Fruit fly (Drosophila melanogaster) whole organism, embryonic: ENCODE measurements around the gene CG33703.

Experiments used
- Adf1 ChIP-seq: fragments of 200-800 bp; sonication (Bioruptor generic); IDR thresholded peaks from 2 replicates; pipeline ENCODE4 v1.3.6; 2022; ENCODE audit warnings: missing biosample characterization, missing genetic modification characterization
- BEAF-32 ChIP-seq: fragments of 200-800 bp; sonication (Bioruptor generic); optimal IDR thresholded peaks from 3 replicates; lab custom pipeline; 2017; ENCODE audit warnings: missing biosample characterization, missing genetic modification characterization, mild to moderate bottlenecking, moderate library complexity, missing genetic modification reagents
- BtbVII ChIP-seq: fragments of 200-800 bp; sonication (Bioruptor generic); optimal IDR thresholded peaks from 3 replicates; lab custom pipeline; 2017; ENCODE audit warnings: missing biosample characterization, mild to moderate bottlenecking, missing genetic modification characterization
- CG10147 ChIP-seq: fragments of 200-800 bp; sonication (Bioruptor generic); optimal IDR thresholded peaks from 2 replicates; lab custom pipeline; 2019; ENCODE audit warnings: missing biosample characterization, mild to moderate bottlenecking, missing genetic modification characterization, moderate library complexity
- CG10462 ChIP-seq: fragments of 200-800 bp; sonication (Bioruptor generic); optimal IDR thresholded peaks from 2 replicates; lab custom pipeline; 2016; ENCODE audit warnings: missing biosample characterization, missing genetic modification characterization
- CG10979 ChIP-seq: fragments of 200-800 bp; sonication (Bioruptor generic); optimal IDR thresholded peaks from 2 replicates; lab custom pipeline; 2018; ENCODE audit warnings: missing biosample characterization, mild to moderate bottlenecking, missing genetic modification characterization, moderate library complexity
- CG11456 ChIP-seq: fragments of 200-800 bp; sonication (Bioruptor generic); IDR thresholded peaks from 3 replicates; pipeline ENCODE4 v1.3.6; 2022; ENCODE audit warnings: missing biosample characterization, missing genetic modification characterization
- CG1233 ChIP-seq: fragments of 200-800 bp; sonication (Bioruptor generic); optimal IDR thresholded peaks from 4 replicates; lab custom pipeline; 2018; ENCODE audit warnings: missing biosample characterization, mild to moderate bottlenecking, missing genetic modification characterization
- CG12942 ChIP-seq: fragments of 200-800 bp; sonication (Bioruptor generic); optimal IDR thresholded peaks from 3 replicates; lab custom pipeline; 2016; ENCODE audit warnings: missing biosample characterization, missing genetic modification characterization
- CG13624 ChIP-seq: fragments of 200-800 bp; sonication (Bioruptor generic); optimal IDR thresholded peaks from 2 replicates; lab custom pipeline; 2016; ENCODE audit warnings: missing biosample characterization, missing genetic modification characterization
- CG14014 ChIP-seq: fragments of 200-800 bp; sonication (Bioruptor generic); IDR thresholded peaks from 2 replicates; pipeline ENCODE4 v1.3.6; 2022; ENCODE audit warnings: missing biosample characterization, missing genetic modification characterization
- CG17829 ChIP-seq: fragments of 200-800 bp; optimal IDR thresholded peaks from 2 replicates; lab custom pipeline; 2019; ENCODE audit warnings: missing biosample characterization, mild to moderate bottlenecking, missing genetic modification characterization, moderate library complexity
- CG18599 ChIP-seq: fragments of 200-800 bp; sonication (Bioruptor generic); optimal IDR thresholded peaks from 3 replicates; lab custom pipeline; 2017; ENCODE audit warnings: missing biosample characterization, missing genetic modification characterization, mild to moderate bottlenecking, moderate library complexity, missing genetic modification reagents
- CG18764 ChIP-seq: fragments of 200-800 bp; sonication (Bioruptor generic); optimal IDR thresholded peaks from 3 replicates; lab custom pipeline; 2016; ENCODE audit warnings: missing biosample characterization, missing genetic modification characterization
- CG3281 ChIP-seq: fragments of 200-800 bp; sonication (Bioruptor generic); optimal IDR thresholded peaks from 3 replicates; lab custom pipeline; 2017; ENCODE audit warnings: missing biosample characterization, mild to moderate bottlenecking, missing genetic modification characterization
- CG34422 ChIP-seq: fragments of 200-800 bp; sonication (Bioruptor generic); IDR thresholded peaks from 3 replicates; pipeline ENCODE4 v1.3.6; 2022; ENCODE audit warnings: missing biosample characterization, missing genetic modification characterization
- CG4854 ChIP-seq: fragments of 200-800 bp; sonication (Bioruptor generic); optimal IDR thresholded peaks from 2 replicates; lab custom pipeline; 2016; ENCODE audit warnings: missing biosample characterization, missing genetic modification characterization, inconsistent platforms
- CG6854 ChIP-seq: fragments of 200-800 bp; sonication (Bioruptor generic); optimal IDR thresholded peaks from 3 replicates; lab custom pipeline; 2017; ENCODE audit warnings: missing biosample characterization, mild to moderate bottlenecking, missing genetic modification characterization
- CG7839 ChIP-seq: fragments of 200-800 bp; sonication (Bioruptor generic); optimal IDR thresholded peaks from 3 replicates; lab custom pipeline; 2018; ENCODE audit warnings: missing biosample characterization, mild to moderate bottlenecking, missing genetic modification characterization, moderate library complexity
- Deaf1 ChIP-seq: fragments of 200-800 bp; optimal IDR thresholded peaks from 3 replicates; lab custom pipeline; 2019; ENCODE audit warnings: missing biosample characterization, mild to moderate bottlenecking, missing genetic modification characterization, moderate library complexity
- Fer3 ChIP-seq: fragments of 200-800 bp; sonication (Bioruptor generic); optimal IDR thresholded peaks from 2 replicates; lab custom pipeline; 2018; ENCODE audit warnings: missing biosample characterization, mild to moderate bottlenecking, missing genetic modification characterization, moderate library complexity
- HLH3B ChIP-seq: fragments of 200-800 bp; sonication (Bioruptor generic); IDR thresholded peaks from 2 replicates; pipeline ENCODE4 v1.3.6; 2022; ENCODE audit warnings: missing biosample characterization, missing genetic modification characterization
- Hr39 ChIP-seq: fragments of >200 bp; optimal IDR thresholded peaks from 2 replicates; lab custom pipeline; 2017
- Optix ChIP-seq: fragments of 200-800 bp; sonication (Bioruptor generic); IDR thresholded peaks from 3 replicates; pipeline ENCODE4 v1.3.6; 2022; ENCODE audit warnings: missing biosample characterization, missing genetic modification characterization
- Pdp1 ChIP-seq, 2 experiments: fragments of 200-800 bp; sonication (Bioruptor generic); optimal IDR thresholded peaks; 3 replicates each; lab custom pipeline; 2016; ENCODE audit warnings: missing biosample characterization in 2 of 2, missing genetic modification characterization in 2 of 2, mild to moderate bottlenecking in 1 of 2, moderate library complexity in 1 of 2
- Trl ChIP-seq, 3 experiments: fragments of >200 bp in 2 of 3; fragments of 200-800 bp in 1 of 3; sonication (Bioruptor generic) in 1 of 3; optimal IDR thresholded peaks; 2 replicates in 1 of 3; 3 replicates in 2 of 3; lab custom pipeline; 2016 to 2017; ENCODE audit warnings: missing biosample characterization in 1 of 3, missing genetic modification characterization in 1 of 3
- Xrp1 ChIP-seq: fragments of 200-800 bp; sonication (Bioruptor generic); IDR thresholded peaks from 2 replicates; pipeline ENCODE4 v1.3.6; 2022; ENCODE audit warnings: missing biosample characterization, missing genetic modification characterization
- bab2 ChIP-seq: fragments of 200-800 bp; sonication (Bioruptor generic); optimal IDR thresholded peaks from 2 replicates; lab custom pipeline; 2016; ENCODE audit warnings: missing biosample characterization, missing genetic modification characterization
- caup ChIP-seq: fragments of 200-800 bp; sonication (Bioruptor generic); optimal IDR thresholded peaks from 3 replicates; lab custom pipeline; 2017; ENCODE audit warnings: missing biosample characterization, mild to moderate bottlenecking, missing genetic modification characterization, moderate library complexity; ENCODE audit not compliant: severe bottlenecking
- cwo ChIP-seq: fragments of 200-800 bp; sonication (Bioruptor generic); optimal IDR thresholded peaks from 3 replicates; lab custom pipeline; 2017; ENCODE audit warnings: missing biosample characterization, missing genetic modification characterization, mild to moderate bottlenecking, moderate library complexity, missing genetic modification reagents
- dpn ChIP-seq, 2 experiments: fragments of 200-800 bp; sonication (Bioruptor generic); optimal IDR thresholded peaks; 3 replicates each; lab custom pipeline; 2016; ENCODE audit warnings: missing biosample characterization in 2 of 2, missing genetic modification characterization in 2 of 2
- fd102C ChIP-seq: fragments of 200-800 bp; sonication (Bioruptor generic); optimal IDR thresholded peaks from 2 replicates; lab custom pipeline; 2018; ENCODE audit warnings: missing biosample characterization, mild to moderate bottlenecking, missing genetic modification characterization, moderate library complexity
- ftz-f1 ChIP-seq: fragments of 200-800 bp; sonication (Bioruptor generic); optimal IDR thresholded peaks from 2 replicates; lab custom pipeline; 2016; ENCODE audit warnings: missing biosample characterization, missing genetic modification characterization
- h ChIP-seq: fragments of >200 bp; optimal IDR thresholded peaks from 2 replicates; lab custom pipeline; 2017
- kah ChIP-seq: fragments of 200-800 bp; sonication (Bioruptor generic); optimal IDR thresholded peaks from 2 replicates; lab custom pipeline; 2018; ENCODE audit warnings: missing biosample characterization, mild to moderate bottlenecking, missing genetic modification characterization
- lab ChIP-seq: fragments of 200-800 bp; sonication (Bioruptor generic); optimal IDR thresholded peaks from 3 replicates; lab custom pipeline; 2017; ENCODE audit warnings: missing biosample characterization, missing genetic modification characterization, mild to moderate bottlenecking, moderate library complexity, missing genetic modification reagents
- nerfin-1 ChIP-seq: fragments of 200-800 bp; sonication (Bioruptor generic); optimal IDR thresholded peaks from 3 replicates; lab custom pipeline; 2019; ENCODE audit warnings: missing biosample characterization, mild to moderate bottlenecking, missing genetic modification characterization, moderate library complexity
- nmo ChIP-seq: fragments of 200-800 bp; sonication (Bioruptor generic); optimal IDR thresholded peaks from 2 replicates; lab custom pipeline; 2018; ENCODE audit warnings: missing biosample characterization, mild to moderate bottlenecking, missing genetic modification characterization, moderate library complexity
- phol ChIP-seq: fragments of 200-800 bp; sonication (Bioruptor generic); optimal IDR thresholded peaks from 3 replicates; lab custom pipeline; 2018; ENCODE audit warnings: missing biosample characterization, mild to moderate bottlenecking, missing genetic modification characterization, moderate library complexity
- prd ChIP-seq, 3 experiments: fragments of >200 bp in 2 of 3; fragments of 200-800 bp in 1 of 3; sonication (Bioruptor generic) in 1 of 3; optimal IDR thresholded peaks in 2 of 3; IDR thresholded peaks in 1 of 3; 2 replicates in 2 of 3; 3 replicates in 1 of 3; pipeline versions ENCODE4 v1.3.6 to Lab custom; 2017 to 2022; ENCODE audit warnings: missing biosample characterization in 1 of 3, missing genetic modification characterization in 1 of 3
- scrt ChIP-seq: fragments of 200-800 bp; sonication (Bioruptor generic); optimal IDR thresholded peaks from 2 replicates; lab custom pipeline; 2018; ENCODE audit warnings: missing biosample characterization, mild to moderate bottlenecking, missing genetic modification characterization, moderate library complexity
- sr ChIP-seq: fragments of 200-800 bp; sonication (Bioruptor generic); IDR thresholded peaks from 3 replicates; pipeline ENCODE4 v1.3.6; 2022; ENCODE audit warnings: missing biosample characterization, missing genetic modification characterization
- tin ChIP-seq: fragments of 200-800 bp; sonication (Bioruptor generic); optimal IDR thresholded peaks from 3 replicates; lab custom pipeline; 2016; ENCODE audit warnings: missing biosample characterization, missing genetic modification characterization
- tio ChIP-seq: fragments of 200-800 bp; sonication (Bioruptor generic); optimal IDR thresholded peaks from 2 replicates; lab custom pipeline; 2017; ENCODE audit warnings: missing biosample characterization, missing genetic modification characterization, inconsistent platforms
- twi ChIP-seq: fragments of 200-800 bp; optimal IDR thresholded peaks from 2 replicates; lab custom pipeline; 2019; ENCODE audit warnings: missing biosample characterization, mild to moderate bottlenecking, missing genetic modification characterization, moderate library complexity
- zen ChIP-seq: fragments of 200-800 bp; sonication (Bioruptor generic); optimal IDR thresholded peaks from 3 replicates; lab custom pipeline; 2018; ENCODE audit warnings: missing biosample characterization, mild to moderate bottlenecking, missing genetic modification characterization, moderate library complexity
- zf30C ChIP-seq: fragments of 200-800 bp; sonication (Bioruptor generic); optimal IDR thresholded peaks from 3 replicates; lab custom pipeline; 2018; ENCODE audit warnings: missing biosample characterization, mild to moderate bottlenecking, missing genetic modification characterization

Gene CG33703

DNA sequence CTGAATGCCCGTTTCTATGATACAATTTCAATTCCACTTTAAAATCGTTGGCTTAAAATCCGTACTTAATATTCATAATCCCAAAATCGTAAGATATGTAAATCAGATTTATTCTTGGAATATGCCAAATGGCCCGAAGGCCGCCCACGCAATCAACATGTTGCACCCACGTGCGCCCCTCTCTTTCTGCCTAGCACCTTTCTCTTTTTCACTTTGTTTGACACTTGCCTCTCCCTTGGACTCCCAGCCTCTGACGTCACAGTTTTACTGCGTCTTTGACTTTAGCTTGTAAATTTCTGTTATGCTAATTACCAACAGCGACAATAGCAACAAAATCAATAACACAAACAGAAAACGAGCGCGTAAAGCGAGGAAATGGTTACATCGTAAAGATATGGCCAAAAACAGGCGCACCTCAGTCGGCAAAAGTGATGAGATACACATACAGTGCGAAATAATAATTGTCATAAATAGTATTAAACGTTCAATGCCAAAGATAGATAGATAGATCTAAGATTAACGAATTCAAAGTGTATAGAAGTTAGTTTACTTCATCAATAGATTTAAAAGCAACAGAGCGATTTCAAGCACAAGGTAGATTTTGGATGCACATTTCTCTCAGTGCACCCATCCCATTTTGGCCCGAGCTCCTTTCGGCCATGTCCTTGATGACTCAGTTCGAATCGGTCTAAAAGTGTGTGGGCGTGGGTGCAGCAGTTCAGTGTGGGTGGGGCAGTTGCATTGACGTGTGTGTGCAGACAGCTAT, 8.7 kb downstream of the CG33703 start:
- TF ChIP-seq phol (peak; percentile 15), dpn (GFP tag; optimal IDR thresholded peaks at IDR 0.05; lab: Kevin White, UChicago) (peak in 1 of 2 experiments; percentile 1), CG17829 (tag; lab: Kevin White, UChicago) (peak; percentile 10), CG18599 (GFP tag; lab: Kevin White, UChicago) (peak; percentile 22), CG13624 (GFP tag; lab: Kevin White, UChicago) (peak; percentile 2), Fer3 (tag; lab: Kevin White, UChicago) (peak; percentile 22), HLH3B (GFP tag; lab: Robert Waterston, UW) (0 out of 2 replicates have a peak, but pooled peaks have one; percentile 18), cwo (GFP tag; lab: Kevin White, UChicago) (peak; percentile 40), BEAF-32 (GFP tag; lab: Kevin White, UChicago) (no peak), CG10979 (peak; percentile 26), Adf1 (GFP tag; lab: Robert Waterston, UW) (no peak), ftz-f1 (no peak), Trl (optimal IDR thresholded peaks at IDR 0.05; lab: Kevin White, UChicago) (peak in 1 of 2 experiments; percentile 8), Trl (GFP tag; optimal IDR thresholded peaks at IDR 0.05; lab: Kevin White, UChicago) (no peak), CG6854 (GFP tag; lab: Kevin White, UChicago) (peak; percentile 31), zen (tag; lab: Kevin White, UChicago) (peak; percentile 29), Pdp1 (GFP tag; optimal IDR thresholded peaks at IDR 0.05; lab: Kevin White, UChicago) (peak in 1 of 2 experiments; percentile 32), BtbVII (GFP tag; lab: Kevin White, UChicago) (peak; percentile 31), CG18764 (GFP tag; lab: Kevin White, UChicago) (no peak), CG11456 (GFP tag; lab: Robert Waterston, UW) (no peak), caup (GFP tag; lab: Kevin White, UChicago) (peak; percentile 25), Hr39 (lab: Kevin White, UChicago) (no peak), Deaf1 (tag; lab: Kevin White, UChicago) (peak; percentile 3), prd (optimal IDR thresholded peaks at IDR 0.05; lab: Kevin White, UChicago) (no peak), prd (GFP tag; IDR thresholded peaks at IDR 0.05; lab: Robert Waterston, UW) (peak; percentile 49; the same call in 1 of the 3 replicates), Optix (no peak), zf30C (peak; percentile 20), sr (GFP tag; lab: Robert Waterston, UW) (peak; percentile 98), kah (peak; percentile 46), CG1233 (GFP tag; lab: Kevin White, UChicago) (peak; percentile 30), CG14014 (0 out of 2 replicates have a peak, but pooled peaks have one; percentile 16), twi (tag; lab: Kevin White, UChicago) (peak; percentile 30), CG4854 (GFP tag; lab: Kevin White, UChicago) (no peak), CG3281 (GFP tag; lab: Kevin White, UChicago) (peak; percentile 19), lab (peak; percentile 39), nerfin-1 (tag; lab: Kevin White, UChicago) (no peak), fd102C (no peak), nmo (GFP tag; lab: Kevin White, UChicago) (peak; percentile 23), tin (GFP tag; lab: Kevin White, UChicago) (peak; percentile 11), bab2 (peak; percentile 10), CG34422 (GFP tag; lab: Robert Waterston, UW) (peak; percentile 41; the same call in 1 of the 3 replicates), CG10147 (GFP tag; lab: Kevin White, UChicago) (no peak), CG12942 (GFP tag; lab: Kevin White, UChicago) (no peak), tio (GFP tag; lab: Kevin White, UChicago) (no peak), CG7839 (tag; lab: Kevin White, UChicago) (peak; percentile 12), scrt (peak; percentile 58), CG10462 (GFP tag; lab: Kevin White, UChicago) (no peak), Xrp1 (peak; percentile 24; the same call in 1 of the 2 replicates), h (lab: Kevin White, UChicago) (no peak)
